Fruit fly (Drosophila melanogaster) whole organism, embryonic: ENCODE data around the gene Vha68-3.
A peak's percentile ranks its signal among the peaks of the same experiment; 100 is the strongest.

Experiments used
- Aef1 ChIP-seq: fragments of 200-800 bp; sonication (Bioruptor generic); IDR thresholded peaks from 3 replicates; pipeline ENCODE4 v1.3.6; 2022; ENCODE audit warnings: missing biosample characterization, missing genetic modification characterization
- CG10147 ChIP-seq: fragments of 200-800 bp; sonication (Bioruptor generic); optimal IDR thresholded peaks from 2 replicates; lab custom pipeline; 2019; ENCODE audit warnings: missing biosample characterization, mild to moderate bottlenecking, missing genetic modification characterization, moderate library complexity
- CG12104 ChIP-seq: fragments of 200-800 bp; sonication (Bioruptor generic); optimal IDR thresholded peaks from 3 replicates; lab custom pipeline; 2016; ENCODE audit warnings: missing biosample characterization, missing genetic modification characterization
- CG12299 ChIP-seq: fragments of 200-800 bp; sonication (Bioruptor generic); optimal IDR thresholded peaks from 2 replicates; lab custom pipeline; 2018; ENCODE audit warnings: missing biosample characterization, mild to moderate bottlenecking, missing genetic modification characterization
- CG12659 ChIP-seq: fragments of 200-800 bp; sonication (Bioruptor generic); optimal IDR thresholded peaks from 3 replicates; lab custom pipeline; 2017; ENCODE audit warnings: mild to moderate bottlenecking, missing biosample characterization, missing genetic modification reagents, missing genetic modification characterization
- CG13894 ChIP-seq: fragments of 200-800 bp; sonication (Bioruptor generic); optimal IDR thresholded peaks from 3 replicates; lab custom pipeline; 2018; ENCODE audit warnings: missing biosample characterization, mild to moderate bottlenecking, missing genetic modification characterization, moderate library complexity
- CG15514 ChIP-seq: fragments of 200-800 bp; sonication (Bioruptor generic); optimal IDR thresholded peaks from 3 replicates; lab custom pipeline; 2017; ENCODE audit warnings: missing biosample characterization, missing genetic modification characterization, mild to moderate bottlenecking, moderate library complexity, missing genetic modification reagents
- CG1647 ChIP-seq: fragments of 200-800 bp; sonication (Bioruptor generic); optimal IDR thresholded peaks from 3 replicates; lab custom pipeline; 2016; ENCODE audit warnings: missing biosample characterization, missing genetic modification characterization
- CG16815 ChIP-seq: fragments of 200-800 bp; sonication (Bioruptor generic); optimal IDR thresholded peaks from 3 replicates; lab custom pipeline; 2017; ENCODE audit warnings: missing biosample characterization, mild to moderate bottlenecking, missing genetic modification characterization
- CG42726 ChIP-seq: fragments of 200-800 bp; sonication (Bioruptor generic); IDR thresholded peaks from 2 replicates; pipeline ENCODE4 v1.3.6; 2022; ENCODE audit warnings: missing biosample characterization, missing genetic modification characterization; ENCODE audit not compliant: partially characterized antibody
- CG4282 ChIP-seq: fragments of 200-800 bp; sonication (Bioruptor generic); optimal IDR thresholded peaks from 2 replicates; lab custom pipeline; 2016; ENCODE audit warnings: missing biosample characterization, missing genetic modification characterization
- CG4730 ChIP-seq: fragments of 200-800 bp; sonication (Bioruptor generic); IDR thresholded peaks from 2 replicates; pipeline ENCODE4 v1.3.6; 2022; ENCODE audit warnings: missing biosample characterization, missing genetic modification characterization
- CG5953 ChIP-seq: fragments of 200-800 bp; sonication (Bioruptor generic); IDR thresholded peaks from 2 replicates; pipeline ENCODE4 v1.3.6; 2022; ENCODE audit warnings: missing biosample characterization, missing genetic modification characterization
- CG6683 ChIP-seq: fragments of 200-800 bp; sonication (Bioruptor generic); optimal IDR thresholded peaks from 2 replicates; lab custom pipeline; 2017; ENCODE audit warnings: missing biosample characterization, mild to moderate bottlenecking, missing genetic modification characterization, missing genetic modification reagents
- CG6791 ChIP-seq: fragments of 200-800 bp; sonication (Bioruptor generic); IDR thresholded peaks from 3 replicates; pipeline ENCODE4 v1.3.6; 2022; ENCODE audit warnings: missing biosample characterization, missing genetic modification characterization; ENCODE audit not compliant: partially characterized antibody
- CG7987 ChIP-seq: fragments of 200-800 bp; sonication (Bioruptor generic); optimal IDR thresholded peaks from 2 replicates; lab custom pipeline; 2018; ENCODE audit warnings: missing biosample characterization, mild to moderate bottlenecking, missing genetic modification characterization, moderate library complexity
- CG9727 ChIP-seq: fragments of 200-800 bp; sonication (Bioruptor generic); optimal IDR thresholded peaks from 3 replicates; lab custom pipeline; 2017; ENCODE audit warnings: missing biosample characterization, mild to moderate bottlenecking, missing genetic modification characterization
- CG9817 ChIP-seq: fragments of 200-800 bp; sonication (Bioruptor generic); optimal IDR thresholded peaks from 2 replicates; lab custom pipeline; 2018; ENCODE audit warnings: missing biosample characterization, mild to moderate bottlenecking, missing genetic modification characterization, moderate library complexity
- CHES-1-like ChIP-seq: fragments of 200-800 bp; sonication (Bioruptor generic); optimal IDR thresholded peaks from 2 replicates; lab custom pipeline; 2016; ENCODE audit warnings: missing biosample characterization, missing genetic modification characterization
- D19B ChIP-seq: fragments of 200-800 bp; sonication (Bioruptor generic); optimal IDR thresholded peaks from 2 replicates; lab custom pipeline; 2017; ENCODE audit warnings: missing biosample characterization, mild to moderate bottlenecking, missing genetic modification characterization
- Dip2 ChIP-seq: fragments of 200-800 bp; sonication (Bioruptor generic); IDR thresholded peaks from 2 replicates; pipeline ENCODE4 v1.3.6; 2022; ENCODE audit warnings: missing biosample characterization, missing genetic modification characterization
- Dip3 ChIP-seq: fragments of 200-800 bp; sonication (Bioruptor generic); optimal IDR thresholded peaks from 3 replicates; lab custom pipeline; 2016; ENCODE audit warnings: missing biosample characterization, missing genetic modification characterization
- Dll ChIP-seq: fragments of 200-800 bp; sonication (Bioruptor generic); IDR thresholded peaks from 4 replicates; pipeline ENCODE4 v1.3.6; 2022; ENCODE audit warnings: missing biosample characterization, missing genetic modification characterization; ENCODE audit not compliant: partially characterized antibody
- Doc2 ChIP-seq: fragments of 200-800 bp; sonication (Bioruptor generic); IDR thresholded peaks from 2 replicates; pipeline ENCODE4 v1.3.6; 2022; ENCODE audit warnings: missing biosample characterization, missing genetic modification characterization
- Ets97D ChIP-seq: fragments of 200-800 bp; sonication (Bioruptor generic); optimal IDR thresholded peaks from 3 replicates; lab custom pipeline; 2016; ENCODE audit warnings: missing biosample characterization, missing genetic modification characterization
- Hr51 ChIP-seq, 2 experiments: fragments of 200-800 bp; sonication (Bioruptor generic); optimal IDR thresholded peaks; 2 replicates in 1 of 2; 3 replicates in 1 of 2; lab custom pipeline; 2016 to 2018; ENCODE audit warnings: missing biosample characterization in 2 of 2, missing genetic modification characterization in 2 of 2, mild to moderate bottlenecking in 1 of 2, moderate library complexity in 1 of 2
- Kr ChIP-seq: fragments of 200-800 bp; sonication (Bioruptor generic); optimal IDR thresholded peaks from 2 replicates; lab custom pipeline; 2017; ENCODE audit warnings: missing biosample characterization, mild to moderate bottlenecking, missing genetic modification characterization
- Meics ChIP-seq: fragments of 200-800 bp; sonication (Bioruptor generic); optimal IDR thresholded peaks from 2 replicates; lab custom pipeline; 2017; ENCODE audit warnings: missing biosample characterization, mild to moderate bottlenecking, missing genetic modification characterization
- Nf-YC ChIP-seq: fragments of 200-800 bp; optimal IDR thresholded peaks from 3 replicates; lab custom pipeline; 2019; ENCODE audit warnings: missing biosample characterization, mild to moderate bottlenecking, missing genetic modification characterization, moderate library complexity
- Ptx1 ChIP-seq: fragments of 200-800 bp; sonication (Bioruptor generic); IDR thresholded peaks from 2 replicates; pipeline ENCODE4 v1.3.6; 2022; ENCODE audit warnings: missing biosample characterization, missing genetic modification characterization
- Rfx ChIP-seq: fragments of 200-800 bp; sonication (Bioruptor generic); IDR thresholded peaks from 2 replicates; pipeline ENCODE4 v1.3.6; 2022; ENCODE audit warnings: missing biosample characterization, missing genetic modification characterization
- Sox100B ChIP-seq: fragments of 200-800 bp; sonication (Bioruptor generic); optimal IDR thresholded peaks from 3 replicates; lab custom pipeline; 2018; ENCODE audit warnings: missing biosample characterization, mild to moderate bottlenecking, missing genetic modification characterization
- Tbp ChIP-seq: fragments of >200 bp; optimal IDR thresholded peaks from 2 replicates; lab custom pipeline; 2018; ENCODE audit warnings: missing biosample characterization, missing genetic modification characterization
- ato ChIP-seq: fragments of 200-800 bp; sonication (Bioruptor generic); IDR thresholded peaks from 2 replicates; pipeline ENCODE4 v1.3.6; 2022; ENCODE audit warnings: missing biosample characterization, missing genetic modification characterization; ENCODE audit not compliant: partially characterized antibody
- cad ChIP-seq: fragments of >200 bp; optimal IDR thresholded peaks from 2 replicates; lab custom pipeline; 2017; ENCODE audit warnings: missing biosample characterization, missing genetic modification characterization
- chm ChIP-seq: fragments of 200-800 bp; sonication (Bioruptor generic); IDR thresholded peaks from 2 replicates; pipeline ENCODE4 v1.3.6; 2022; ENCODE audit warnings: missing biosample characterization, missing genetic modification characterization
- cwo ChIP-seq: fragments of 200-800 bp; sonication (Bioruptor generic); optimal IDR thresholded peaks from 3 replicates; lab custom pipeline; 2017; ENCODE audit warnings: missing biosample characterization, missing genetic modification characterization, mild to moderate bottlenecking, moderate library complexity, missing genetic modification reagents
- da ChIP-seq: fragments of 200-800 bp; sonication (Bioruptor generic); optimal IDR thresholded peaks from 2 replicates; lab custom pipeline; 2016; ENCODE audit warnings: missing biosample characterization, missing genetic modification characterization
- h ChIP-seq: fragments of >200 bp; optimal IDR thresholded peaks from 2 replicates; lab custom pipeline; 2017
- knrl ChIP-seq: fragments of 200-800 bp; sonication (Bioruptor generic); IDR thresholded peaks from 3 replicates; pipeline ENCODE4 v1.3.6; 2022; ENCODE audit warnings: missing biosample characterization, missing genetic modification characterization; ENCODE audit not compliant: partially characterized antibody
- lmd ChIP-seq: fragments of 200-800 bp; sonication (Bioruptor generic); IDR thresholded peaks from 2 replicates; pipeline ENCODE4 v1.3.6; 2022; ENCODE audit warnings: missing biosample characterization, missing genetic modification characterization
- luna ChIP-seq: fragments of 200-800 bp; sonication (Bioruptor generic); optimal IDR thresholded peaks from 2 replicates; lab custom pipeline; 2016; ENCODE audit warnings: missing biosample characterization, missing genetic modification characterization
- pfk ChIP-seq: fragments of 200-800 bp; sonication (Bioruptor generic); optimal IDR thresholded peaks from 2 replicates; lab custom pipeline; 2018; ENCODE audit warnings: missing biosample characterization, mild to moderate bottlenecking, missing genetic modification characterization, moderate library complexity
- scrt ChIP-seq: fragments of 200-800 bp; sonication (Bioruptor generic); optimal IDR thresholded peaks from 2 replicates; lab custom pipeline; 2018; ENCODE audit warnings: missing biosample characterization, mild to moderate bottlenecking, missing genetic modification characterization, moderate library complexity
- sqz ChIP-seq: fragments of 200-800 bp; sonication (Bioruptor generic); optimal IDR thresholded peaks from 3 replicates; lab custom pipeline; 2018; ENCODE audit warnings: missing biosample characterization, mild to moderate bottlenecking, missing genetic modification characterization
- twi ChIP-seq: fragments of 200-800 bp; optimal IDR thresholded peaks from 2 replicates; lab custom pipeline; 2019; ENCODE audit warnings: missing biosample characterization, mild to moderate bottlenecking, missing genetic modification characterization, moderate library complexity
- tx ChIP-seq: fragments of 200-800 bp; sonication (Bioruptor generic); optimal IDR thresholded peaks from 2 replicates; lab custom pipeline; 2016; ENCODE audit warnings: missing biosample characterization, missing genetic modification characterization
- zen ChIP-seq: fragments of 200-800 bp; sonication (Bioruptor generic); optimal IDR thresholded peaks from 3 replicates; lab custom pipeline; 2018; ENCODE audit warnings: missing biosample characterization, mild to moderate bottlenecking, missing genetic modification characterization, moderate library complexity
- zf30C ChIP-seq: fragments of 200-800 bp; sonication (Bioruptor generic); optimal IDR thresholded peaks from 3 replicates; lab custom pipeline; 2018; ENCODE audit warnings: missing biosample characterization, mild to moderate bottlenecking, missing genetic modification characterization

Gene Vha68-3

DNA sequence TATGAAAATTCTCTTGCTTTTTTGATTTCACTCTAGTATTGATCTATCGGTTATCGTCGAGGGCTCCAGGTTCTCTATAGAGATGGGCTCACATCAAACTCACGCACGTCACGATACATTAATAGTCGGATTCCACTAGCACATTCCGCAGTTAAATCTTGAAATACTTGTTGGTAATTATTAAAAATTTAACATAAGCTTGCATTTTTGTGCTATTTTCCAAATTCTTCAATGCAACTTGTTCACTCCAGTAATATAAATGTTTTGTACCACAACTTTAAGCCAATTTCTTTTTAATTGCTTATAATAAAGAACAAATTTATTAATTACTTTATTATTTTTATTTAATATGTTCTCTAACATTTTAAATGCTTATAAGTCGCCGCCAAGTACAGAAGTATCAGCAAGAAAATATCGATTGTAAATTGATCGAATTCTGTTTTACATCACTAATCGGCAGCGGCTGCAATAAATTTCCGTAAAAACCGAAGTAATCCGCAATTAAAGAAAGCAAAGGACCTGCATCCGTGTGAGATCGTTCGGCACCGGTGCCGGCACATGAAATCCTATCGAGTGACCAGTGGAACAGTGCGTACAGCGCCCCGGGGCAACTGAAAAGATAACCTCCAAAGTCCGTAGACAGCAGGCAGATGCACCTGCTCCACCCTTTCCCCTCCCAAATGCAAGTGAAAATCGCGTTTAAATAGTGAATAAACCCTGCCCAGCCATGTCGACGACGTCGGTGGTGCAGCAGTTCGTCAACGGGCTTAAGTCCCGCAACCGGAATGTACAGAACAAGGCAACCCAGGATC lies 25.7 kb downstream of the Vha68-3 start, which contains the start of the genes Vha68-1 and mTor (continued):
- peak; percentile 41 for TF ChIP-seq CG12299 (tag; lab: Kevin White, UChicago)
- no peak for TF ChIP-seq Nf-YC (tag; lab: Kevin White, UChicago)
- peak; percentile 82 for TF ChIP-seq Meics (GFP tag; lab: Kevin White, UChicago)
- TF ChIP-seq Rfx (GFP tag; lab: Robert Waterston, UW) = peak; percentile 89
- TF ChIP-seq scrt (GFP tag; lab: Kevin White, UChicago) = no peak
- TF ChIP-seq sqz = no peak
- TF ChIP-seq CG1647 (GFP tag; lab: Kevin White, UChicago) = peak; percentile 50
- peak; percentile 61 for TF ChIP-seq CHES-1-like (GFP tag; lab: Kevin White, UChicago)
- no peak for TF ChIP-seq Sox100B
- TF ChIP-seq Dll = peak; percentile 87
- TF ChIP-seq CG42726 (GFP tag; lab: Robert Waterston, UW) = peak; percentile 83
- no peak for TF ChIP-seq Tbp (GFP tag; lab: Kevin White, UChicago)
- peak; percentile 45 for TF ChIP-seq CG7987 (GFP tag; lab: Kevin White, UChicago)
- TF ChIP-seq cwo (GFP tag; lab: Kevin White, UChicago) = no peak
- no peak for TF ChIP-seq CG13894
- peak; percentile 74 for TF ChIP-seq Ets97D (GFP tag; lab: Kevin White, UChicago)
- peak; percentile 84 for TF ChIP-seq CG6791 (GFP tag; lab: Robert Waterston, UW)
- TF ChIP-seq pfk (GFP tag; lab: Kevin White, UChicago) = peak; percentile 36
- TF ChIP-seq Ptx1 (GFP tag; lab: Robert Waterston, UW) = peak; percentile 85
- no peak for TF ChIP-seq twi (tag; lab: Kevin White, UChicago)
- peak; percentile 33 for TF ChIP-seq CG4282 (GFP tag; lab: Kevin White, UChicago)
- TF ChIP-seq ato = peak; percentile 54
- no peak for TF ChIP-seq Dip3 (GFP tag; lab: Kevin White, UChicago)
- peak; percentile 86 for TF ChIP-seq lmd
- TF ChIP-seq Kr = no peak
- TF ChIP-seq CG15514 (GFP tag; lab: Kevin White, UChicago) = peak; percentile 71
- peak; percentile 81 for TF ChIP-seq Aef1
- TF ChIP-seq CG5953 = no peak
- peak; percentile 91 for TF ChIP-seq knrl (GFP tag; lab: Robert Waterston, UW)
- peak; percentile 50 for TF ChIP-seq CG12104 (GFP tag; lab: Kevin White, UChicago)
- peak; percentile 67 for TF ChIP-seq luna (GFP tag; lab: Kevin White, UChicago)
- TF ChIP-seq chm = no peak
- no peak for TF ChIP-seq CG10147 (GFP tag; lab: Kevin White, UChicago)
- peak; percentile 57 for TF ChIP-seq D19B (GFP tag; lab: Kevin White, UChicago)
- TF ChIP-seq da (GFP tag; lab: Kevin White, UChicago) = no peak
- no peak for TF ChIP-seq cad (GFP tag; lab: Kevin White, UChicago)
- peak; percentile 65 for TF ChIP-seq CG4730 (GFP tag; lab: Robert Waterston, UW)
- TF ChIP-seq CG6683 (GFP tag; lab: Kevin White, UChicago) = no peak
- TF ChIP-seq zf30C (GFP tag; lab: Kevin White, UChicago) = no peak
- TF ChIP-seq CG9727 (GFP tag; lab: Kevin White, UChicago) = peak; percentile 80
- TF ChIP-seq zen (tag; lab: Kevin White, UChicago) = peak; percentile 82
- TF ChIP-seq Dip2 (GFP tag; lab: Robert Waterston, UW) = no peak
- peak; percentile 82 for TF ChIP-seq CG12659 (GFP tag; lab: Kevin White, UChicago)
- peak; percentile 59; the same call in 1 of the 2 replicates for TF ChIP-seq Doc2 (GFP tag; lab: Robert Waterston, UW)
- no peak for TF ChIP-seq h (lab: Kevin White, UChicago)
- peak; percentile 79 for TF ChIP-seq CG16815 (GFP tag; lab: Kevin White, UChicago)
- peak; percentile 83 for TF ChIP-seq tx (GFP tag; lab: Kevin White, UChicago)
- peak; percentile 86 for TF ChIP-seq CG9817
- peak in 1 of 2 experiments; percentile 74 for TF ChIP-seq Hr51 (GFP tag; optimal IDR thresholded peaks at IDR 0.05; lab: Kevin White, UChicago)
